Worm (Caenorhabditis elegans): ENCODE data around the gene elpc-4.

ce11 chrIV:8052694-8053093 lies 35.9 kb downstream of the elpc-4 start:
- TF ChIP-seq duxl-1 (tag; optimal IDR thresholded peaks at IDR 0.05; ENCODE audit: poor library complexity), result no peak
- no peak for TF ChIP-seq daf-16 (GFP tag; optimal IDR thresholded peaks at IDR 0.05)
- TF ChIP-seq daf-16 (tag; optimal IDR thresholded peaks at IDR 0.05), result no peak
- no peak for TF ChIP-seq unc-130 (GFP tag; optimal IDR thresholded peaks at IDR 0.05)
- no peak for TF ChIP-seq arid-1 (GFP tag; conservative IDR thresholded peaks at IDR 0.05)
- TF ChIP-seq lin-1 (GFP tag; IDR thresholded peaks at IDR 0.05), result no peak

All from whole organism, L4 larva.